Worm (Caenorhabditis elegans): ENCODE results near the gene nlg-1.

Gene nlg-1

ce11 chrX:13672622-13673021 is 41.6 kb upstream of the nlg-1 start:
- TF ChIP-seq hlh-11 (tag; optimal IDR thresholded peaks at IDR 0.05), result peak; percentile 61
- TF ChIP-seq dve-1 (tag; optimal IDR thresholded peaks at IDR 0.05; ENCODE audit: insufficient read depth), result peak; percentile 56
- TF ChIP-seq sdz-12 (GFP tag; optimal IDR thresholded peaks at IDR 0.05), result no peak
- no peak for TF ChIP-seq nhr-25 (tag; optimal IDR thresholded peaks at IDR 0.05; ENCODE audit: borderline replicate concordance, insufficient read depth)
- peak; percentile 5 for TF ChIP-seq hlh-30 (tag; optimal IDR thresholded peaks at IDR 0.05; ENCODE audit: insufficient read depth)
- peak; percentile 85 for TF ChIP-seq aha-1 (tag)
- no peak for TF ChIP-seq madf-9 (GFP tag; conservative IDR thresholded peaks at IDR 0.05)
- peak; percentile 50; the same call in 1 of the 2 replicates for TF ChIP-seq dmd-6 (GFP tag; IDR thresholded peaks at IDR 0.05)
- TF ChIP-seq daf-16 (GFP tag; optimal IDR thresholded peaks at IDR 0.05), result no peak
- TF ChIP-seq daf-16 (tag; optimal IDR thresholded peaks at IDR 0.05), result peak; percentile 81
- peak; percentile 76 for TF ChIP-seq nhr-28 (tag; optimal IDR thresholded peaks at IDR 0.05)
- TF ChIP-seq nhr-77 (tag; optimal IDR thresholded peaks at IDR 0.05), result peak; percentile 14
- peak; percentile 67 for TF ChIP-seq mxl-3 (GFP tag; optimal IDR thresholded peaks at IDR 0.05)
- peak; percentile 39 for TF ChIP-seq mes-2 (tag; optimal IDR thresholded peaks at IDR 0.05; ENCODE audit: poor library complexity, severe bottlenecking)
- peak; percentile 72 for TF ChIP-seq pqm-1 (tag; optimal IDR thresholded peaks at IDR 0.05)

ce11 chrX:13670966-13671365 is 40.0 kb upstream of the nlg-1 start:
- TF ChIP-seq lsy-2 (tag; optimal IDR thresholded peaks at IDR 0.05), result peak in 1 of 2 experiments; percentile 2
- no peak for TF ChIP-seq dve-1 (tag; optimal IDR thresholded peaks at IDR 0.05; ENCODE audit: insufficient read depth)
- TF ChIP-seq tra-1 (GFP tag; IDR thresholded peaks at IDR 0.05), result 0 out of 2 replicates have a peak, but pooled peaks have one; percentile 32

ce11 chrX:13669641-13670040 is 38.7 kb upstream of the nlg-1 start:
- no peak for TF ChIP-seq lir-3 (tag; optimal IDR thresholded peaks at IDR 0.05)
- TF ChIP-seq egl-43 (GFP tag; IDR thresholded peaks at IDR 0.05), result no peak
- TF ChIP-seq nhr-237 (tag; optimal IDR thresholded peaks at IDR 0.05), result no peak
- peak; percentile 5 for TF ChIP-seq hlh-30 (tag; optimal IDR thresholded peaks at IDR 0.05; ENCODE audit: insufficient read depth)
- TF ChIP-seq zfp-2 (tag; optimal IDR thresholded peaks at IDR 0.05), result no peak
- TF ChIP-seq mep-1 (tag; optimal IDR thresholded peaks at IDR 0.05), result peak; percentile 62
- no peak for TF ChIP-seq tra-1 (GFP tag; IDR thresholded peaks at IDR 0.05)
- TF ChIP-seq ceh-20 (GFP tag; IDR thresholded peaks at IDR 0.05), result no peak
- no peak for TF ChIP-seq unc-39 (tag; optimal IDR thresholded peaks at IDR 0.05)
- peak; percentile 53; the same call in 1 of the 2 replicates for TF ChIP-seq pha-4 (GFP tag; IDR thresholded peaks at IDR 0.05)
- peak; percentile 65 for TF ChIP-seq pha-4 (tag; optimal IDR thresholded peaks at IDR 0.05)
- no peak for TF ChIP-seq dmd-8 (GFP tag; IDR thresholded peaks at IDR 0.05)
- TF ChIP-seq hlh-11 (tag; optimal IDR thresholded peaks at IDR 0.05), result peak; percentile 67
- TF ChIP-seq madf-5 (GFP tag; IDR thresholded peaks at IDR 0.05), result no peak
- no peak for TF ChIP-seq ama-1 (optimal IDR thresholded peaks at IDR 0.05)
- no peak for TF ChIP-seq R02D3.7 (tag; optimal IDR thresholded peaks at IDR 0.05)
- no peak for TF ChIP-seq snpc-4 (tag; optimal IDR thresholded peaks at IDR 0.05)
- no peak for TF ChIP-seq rbr-2 (tag; optimal IDR thresholded peaks at IDR 0.05)
- TF ChIP-seq fkh-10 (GFP tag; optimal IDR thresholded peaks at IDR 0.05), result no peak
- TF ChIP-seq ces-1 (GFP tag; optimal IDR thresholded peaks at IDR 0.05), result no peak
- TF ChIP-seq lsy-2 (tag; optimal IDR thresholded peaks at IDR 0.05), result peak in 1 of 2 experiments; percentile 44
- no peak for TF ChIP-seq F10B5.3 (tag; optimal IDR thresholded peaks at IDR 0.05)
- TF ChIP-seq sdz-12 (GFP tag; optimal IDR thresholded peaks at IDR 0.05), result no peak
- TF ChIP-seq nhr-28 (tag; optimal IDR thresholded peaks at IDR 0.05), result peak; percentile 57
- TF ChIP-seq ztf-11 (tag; optimal IDR thresholded peaks at IDR 0.05), result no peak
- no peak for TF ChIP-seq mxl-3 (GFP tag; optimal IDR thresholded peaks at IDR 0.05)
- TF ChIP-seq fos-1 (tag; optimal IDR thresholded peaks at IDR 0.05), result no peak
- TF ChIP-seq spr-1 (tag; optimal IDR thresholded peaks at IDR 0.05), result no peak
- TF ChIP-seq tag-97 (GFP tag; IDR thresholded peaks at IDR 0.05), result no peak
- TF ChIP-seq egl-27 (tag; optimal IDR thresholded peaks at IDR 0.05), result no peak
- TF ChIP-seq daf-16 (GFP tag; optimal IDR thresholded peaks at IDR 0.05), result no peak
- peak; percentile 96 for TF ChIP-seq daf-16 (tag; optimal IDR thresholded peaks at IDR 0.05)
- no peak for TF ChIP-seq nhr-48 (tag; optimal IDR thresholded peaks at IDR 0.05)
- no peak for TF ChIP-seq jun-1 (tag; optimal IDR thresholded peaks at IDR 0.05)
- TF ChIP-seq aly-2 (tag; optimal IDR thresholded peaks at IDR 0.05), result no peak
- TF ChIP-seq dmd-6 (GFP tag; IDR thresholded peaks at IDR 0.05), result peak; percentile 10; the same call in 1 of the 2 replicates
- no peak for TF ChIP-seq mxl-2 (GFP tag; conservative IDR thresholded peaks at IDR 0.05)
- no peak for TF ChIP-seq snpc-1.2 (GFP tag; IDR thresholded peaks at IDR 0.05)
- no peak for TF ChIP-seq set-16 (GFP tag; IDR thresholded peaks at IDR 0.05)
- peak; percentile 39 for TF ChIP-seq pqm-1 (tag; optimal IDR thresholded peaks at IDR 0.05)
- no peak for TF ChIP-seq mdl-1 (tag; optimal IDR thresholded peaks at IDR 0.05)
